Worm (Caenorhabditis elegans) whole organism, early embryonic: Measurements from ENCODE around the gene rsa-2.

Source experiments
- B0310.2 ChIP-seq: sonication (generic microtip); optimal IDR thresholded peaks from 2 replicates; lab custom pipeline; 2016; ENCODE audit warnings: mild to moderate bottlenecking, missing genetic modification characterization, missing compliant biosample characterization
- F13C5.2 ChIP-seq: sonication (generic microtip); optimal IDR thresholded peaks from 2 replicates; lab custom pipeline; 2017; ENCODE audit warnings: mild to moderate bottlenecking, missing genetic modification characterization, inconsistent platforms, missing compliant biosample characterization
- aly-1 ChIP-seq: sonication (generic microtip); optimal IDR thresholded peaks from 2 replicates; lab custom pipeline; 2016; ENCODE audit warnings: missing genetic modification characterization, missing compliant biosample characterization
- ama-1 ChIP-seq: fragments of 150-350 bp; optimal IDR thresholded peaks from 2 replicates; lab custom pipeline; 2014
- ceh-13 ChIP-seq: fragments of 200-800 bp; sonication (Bioruptor generic); optimal IDR thresholded peaks from 2 replicates; lab custom pipeline; 2018; ENCODE audit warnings: mild to moderate bottlenecking, missing genetic modification characterization, missing compliant biosample characterization
- ceh-36 ChIP-seq: sonication (generic microtip); optimal IDR thresholded peaks from 2 replicates; lab custom pipeline; 2016; ENCODE audit warnings: missing genetic modification characterization, inconsistent platforms, missing compliant biosample characterization
- ets-7 ChIP-seq: sonication (generic microtip); optimal IDR thresholded peaks from 2 replicates; lab custom pipeline; 2016; ENCODE audit warnings: missing genotype, missing genetic modification characterization, missing compliant biosample characterization
- flt-1 ChIP-seq: fragments of 200-800 bp; sonication (Bioruptor generic); IDR thresholded peaks from 2 replicates; pipeline ENCODE4 v1.3.6; 2022; ENCODE audit warnings: missing genetic modification characterization, missing compliant biosample characterization
- hmbx-1 ChIP-seq: sonication (generic microtip); optimal IDR thresholded peaks from 2 replicates; lab custom pipeline; 2016; ENCODE audit warnings: mild to moderate bottlenecking, missing genetic modification characterization, missing compliant biosample characterization
- hmg-4 ChIP-seq: fragments of 200-800 bp; sonication (Bioruptor generic); optimal IDR thresholded peaks from 2 replicates; lab custom pipeline; 2018; ENCODE audit warnings: mild to moderate bottlenecking, missing genetic modification characterization, missing compliant biosample characterization
- hnd-1 ChIP-seq: sonication (generic microtip); optimal IDR thresholded peaks from 2 replicates; lab custom pipeline; 2016; ENCODE audit warnings: missing genetic modification characterization, missing compliant biosample characterization
- pes-1 ChIP-seq: fragments of 200-800 bp; sonication (Bioruptor generic); IDR thresholded peaks from 2 replicates; pipeline ENCODE4 v1.3.6; 2022; ENCODE audit warnings: missing genetic modification reagents, missing genetic modification characterization, missing compliant biosample characterization
- scrt-1 ChIP-seq: fragments of 200-800 bp; sonication (Bioruptor generic); IDR thresholded peaks from 2 replicates; pipeline ENCODE4 v1.3.6; 2022; ENCODE audit warnings: missing genetic modification characterization, missing compliant biosample characterization
- sea-1 ChIP-seq: fragments of 200-800 bp; sonication (Bioruptor generic); conservative IDR thresholded peaks from 2 replicates; pipeline ENCODE4 v1.3.6; 2022; ENCODE audit warnings: missing genetic modification characterization, missing compliant biosample characterization
- tbx-11 ChIP-seq: fragments of 200-800 bp; sonication (Bioruptor generic); IDR thresholded peaks from 2 replicates; pipeline ENCODE4 v1.3.6; 2022; ENCODE audit warnings: missing genetic modification characterization, missing compliant biosample characterization
- tbx-37 ChIP-seq: fragments of 200-800 bp; sonication (Bioruptor generic); conservative IDR thresholded peaks from 2 replicates; pipeline ENCODE4 v1.3.6; 2022; ENCODE audit warnings: missing genetic modification reagents, missing genetic modification characterization, missing compliant biosample characterization
- tra-4 ChIP-seq: sonication (generic microtip); optimal IDR thresholded peaks from 2 replicates; lab custom pipeline; 2017; ENCODE audit warnings: missing genetic modification characterization, missing compliant biosample characterization

Gene rsa-2

ce11 chrIII:11087442-11087841 is 24.2 kb downstream of the rsa-2 start:
- TF ChIP-seq tbx-37 (GFP tag; lab: Robert Waterston, UW) = no peak
- TF ChIP-seq ets-7 (tag; lab: Kevin White, UChicago) = no peak
- no peak for TF ChIP-seq hmbx-1 (tag; lab: Kevin White, UChicago)
- TF ChIP-seq tra-4 (tag; lab: Kevin White, UChicago) = no peak
- no peak for TF ChIP-seq flt-1 (GFP tag; lab: Robert Waterston, UW)
- TF ChIP-seq scrt-1 (GFP tag; lab: Robert Waterston, UW) = no peak
- no peak for TF ChIP-seq aly-1 (tag; lab: Kevin White, UChicago)
- TF ChIP-seq F13C5.2 = no peak
- no peak for TF ChIP-seq hnd-1 (tag; lab: Kevin White, UChicago)
- TF ChIP-seq ama-1 (lab: Kevin White, UChicago) = no peak
- no peak for TF ChIP-seq ceh-13 (GFP tag; lab: Kevin White, UChicago)
- no peak for TF ChIP-seq ceh-36 (tag; lab: Kevin White, UChicago)
- no peak for TF ChIP-seq tbx-11
- TF ChIP-seq hmg-4 = no peak
- TF ChIP-seq pes-1 = no peak
- TF ChIP-seq sea-1 (GFP tag; lab: Robert Waterston, UW) = no peak
- no peak for TF ChIP-seq B0310.2 (tag; lab: Kevin White, UChicago)

DNA sequence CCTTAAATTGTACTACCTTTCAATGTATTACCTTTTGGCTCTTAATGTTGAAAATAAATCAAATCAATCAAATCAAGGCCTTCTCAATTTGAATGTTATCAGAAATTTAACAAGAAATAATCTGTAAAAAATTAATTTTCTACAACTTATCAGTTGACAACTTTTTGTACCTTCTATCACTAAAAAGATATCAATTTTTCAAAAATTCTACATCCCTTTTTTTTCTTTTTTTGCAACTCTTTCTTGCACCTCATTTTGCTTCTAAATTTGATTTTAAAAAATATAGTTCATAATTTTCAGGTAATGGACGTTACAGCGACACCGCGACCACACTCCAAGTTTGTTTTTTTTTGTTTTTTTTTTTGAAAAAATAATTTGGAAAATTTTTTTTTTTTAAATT is 24.9 kb downstream of the rsa-2 start, which contains the start of gene W09D6.5:
W09D6.5 (plus strand) TSS at position 301 of the 400 bp plus-strand sequence.
- TF ChIP-seq ets-7 (tag; lab: Kevin White, UChicago) = no peak
- no peak for TF ChIP-seq tbx-37 (GFP tag; lab: Robert Waterston, UW)
- no peak for TF ChIP-seq ceh-36 (tag; lab: Kevin White, UChicago)
- TF ChIP-seq hmbx-1 (tag; lab: Kevin White, UChicago) = no peak
- TF ChIP-seq tbx-11 = no peak
- no peak for TF ChIP-seq B0310.2 (tag; lab: Kevin White, UChicago)
- TF ChIP-seq ceh-13 (GFP tag; lab: Kevin White, UChicago) = no peak
- no peak for TF ChIP-seq pes-1
- no peak for TF ChIP-seq aly-1 (tag; lab: Kevin White, UChicago)
- TF ChIP-seq tra-4 (tag; lab: Kevin White, UChicago) = no peak
- TF ChIP-seq scrt-1 (GFP tag; lab: Robert Waterston, UW) = no peak
- TF ChIP-seq hnd-1 (tag; lab: Kevin White, UChicago) = no peak
- no peak for TF ChIP-seq ama-1 (lab: Kevin White, UChicago)
- TF ChIP-seq flt-1 (GFP tag; lab: Robert Waterston, UW) = no peak
- no peak for TF ChIP-seq hmg-4
- no peak for TF ChIP-seq sea-1 (GFP tag; lab: Robert Waterston, UW)
- no peak for TF ChIP-seq F13C5.2

- TF ChIP-seq hmg-4 = no peak
- TF ChIP-seq ceh-36 (tag; lab: Kevin White, UChicago) = no peak
- no peak for TF ChIP-seq scrt-1 (GFP tag; lab: Robert Waterston, UW)
- TF ChIP-seq pes-1 = 0 out of 2 replicates have a peak, but pooled peaks have one; percentile 38
- peak; percentile 84 for TF ChIP-seq ama-1 (lab: Kevin White, UChicago)
- TF ChIP-seq sea-1 (GFP tag; lab: Robert Waterston, UW) = no peak
- TF ChIP-seq ets-7 (tag; lab: Kevin White, UChicago) = no peak
- no peak for TF ChIP-seq tbx-11
- TF ChIP-seq tbx-37 (GFP tag; lab: Robert Waterston, UW) = no peak
- no peak for TF ChIP-seq ceh-13 (GFP tag; lab: Kevin White, UChicago)
- TF ChIP-seq F13C5.2 = peak; percentile 33
Measured at ce11 chrIII:11090112-11090648, 26.9 kb downstream of the rsa-2 start.

DNA sequence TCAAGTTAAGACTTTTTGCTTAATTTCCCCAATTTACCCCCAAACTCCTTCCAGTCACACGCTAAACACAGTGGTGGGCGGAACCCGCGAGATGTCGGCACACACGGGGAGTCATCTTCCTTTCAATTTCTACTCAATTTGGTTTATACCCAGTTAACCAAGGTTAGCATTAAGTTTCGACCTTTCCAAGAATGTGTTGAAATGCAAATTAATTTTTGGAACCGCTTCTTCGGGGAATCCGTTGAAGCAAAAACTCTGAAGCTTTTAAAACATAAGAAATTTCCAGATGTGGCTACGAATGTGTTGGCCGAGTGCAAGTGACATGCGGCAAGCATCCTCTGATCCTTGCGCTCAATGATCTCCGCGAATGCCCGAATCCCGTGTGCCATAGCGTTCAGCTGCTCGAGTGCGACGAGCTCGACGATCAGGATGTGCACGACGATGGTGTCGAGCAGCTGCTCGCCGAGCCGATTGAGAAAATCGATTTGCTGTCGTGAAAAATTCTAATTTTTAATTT is 27.6 kb downstream of the rsa-2 start:
- TF ChIP-seq hnd-1 (tag; lab: Kevin White, UChicago) (no peak), ama-1 (lab: Kevin White, UChicago) (peak; percentile 46)

- TF ChIP-seq aly-1 (tag; lab: Kevin White, UChicago) = no peak
- no peak for TF ChIP-seq F13C5.2
- TF ChIP-seq hmbx-1 (tag; lab: Kevin White, UChicago) = no peak
- no peak for TF ChIP-seq ama-1 (lab: Kevin White, UChicago)
- TF ChIP-seq hnd-1 (tag; lab: Kevin White, UChicago) = peak; percentile 4
- peak; percentile 56 for TF ChIP-seq ceh-13 (GFP tag; lab: Kevin White, UChicago)
- TF ChIP-seq tbx-37 (GFP tag; lab: Robert Waterston, UW) = no peak
- TF ChIP-seq ceh-36 (tag; lab: Kevin White, UChicago) = no peak
- no peak for TF ChIP-seq scrt-1 (GFP tag; lab: Robert Waterston, UW)
- no peak for TF ChIP-seq sea-1 (GFP tag; lab: Robert Waterston, UW)
- TF ChIP-seq pes-1 = peak; percentile 62; the same call in 1 of the 2 replicates
- TF ChIP-seq tbx-11 = no peak
- no peak for TF ChIP-seq flt-1 (GFP tag; lab: Robert Waterston, UW)
- peak; percentile 65 for TF ChIP-seq ets-7 (tag; lab: Kevin White, UChicago)
- TF ChIP-seq B0310.2 (tag; lab: Kevin White, UChicago) = no peak
- no peak for TF ChIP-seq hmg-4
- TF ChIP-seq tra-4 (tag; lab: Kevin White, UChicago) = no peak
Measured at ce11 chrIII:11091651-11092278, 28.5 kb downstream of the rsa-2 start.

DNA sequence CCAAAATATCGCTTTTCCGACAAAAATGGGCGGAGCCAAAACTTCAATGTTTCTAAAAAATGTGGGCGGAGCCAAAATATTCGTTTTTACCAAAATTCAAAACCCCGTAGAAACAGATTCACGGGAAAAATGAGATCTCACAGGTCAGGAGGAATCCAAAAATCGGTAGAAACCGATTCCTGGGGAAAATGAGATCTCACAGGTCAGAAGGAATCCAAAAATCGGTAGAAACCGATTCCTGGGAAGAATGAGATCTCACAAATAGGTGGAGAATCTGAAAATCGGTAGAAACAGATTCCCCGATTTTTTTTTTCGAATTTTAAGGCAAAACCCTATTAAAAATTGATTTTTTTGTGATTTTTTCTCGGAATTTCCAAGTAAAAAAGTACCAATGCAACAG is 30.2 kb downstream of the rsa-2 start:
- TF ChIP-seq scrt-1 (GFP tag; lab: Robert Waterston, UW) (no peak), pes-1 (peak; percentile 69)

ce11 chrIII:11095687-11096086 is 32.4 kb downstream of the rsa-2 start:
- no peak for TF ChIP-seq ceh-13 (GFP tag; lab: Kevin White, UChicago)
- TF ChIP-seq F13C5.2 = no peak
- no peak for TF ChIP-seq tbx-37 (GFP tag; lab: Robert Waterston, UW)
- TF ChIP-seq ama-1 (lab: Kevin White, UChicago) = no peak
- no peak for TF ChIP-seq ceh-36 (tag; lab: Kevin White, UChicago)
- TF ChIP-seq hmg-4 = no peak
- TF ChIP-seq tbx-11 = no peak
- TF ChIP-seq pes-1 = no peak
- TF ChIP-seq tra-4 (tag; lab: Kevin White, UChicago) = no peak
- no peak for TF ChIP-seq sea-1 (GFP tag; lab: Robert Waterston, UW)
- no peak for TF ChIP-seq hnd-1 (tag; lab: Kevin White, UChicago)
- TF ChIP-seq ets-7 (tag; lab: Kevin White, UChicago) = no peak
- TF ChIP-seq B0310.2 (tag; lab: Kevin White, UChicago) = no peak
- TF ChIP-seq flt-1 (GFP tag; lab: Robert Waterston, UW) = no peak
- no peak for TF ChIP-seq aly-1 (tag; lab: Kevin White, UChicago)
- TF ChIP-seq hmbx-1 (tag; lab: Kevin White, UChicago) = no peak
- no peak for TF ChIP-seq scrt-1 (GFP tag; lab: Robert Waterston, UW)
